Fruit fly (Drosophila melanogaster) whole organism, embryonic: ENCODE measurements around the gene Ppcs.
A peak's percentile ranks its signal among the peaks of the same experiment; 100 is the strongest.

ENCODE experiments used
- CG10147 ChIP-seq: fragments of 200-800 bp; sonication (Bioruptor generic); optimal IDR thresholded peaks from 2 replicates; lab custom pipeline; 2019; ENCODE audit warnings: missing biosample characterization, mild to moderate bottlenecking, missing genetic modification characterization, moderate library complexity
- CG10209 ChIP-seq: fragments of 200-800 bp; sonication (Bioruptor generic); optimal IDR thresholded peaks from 3 replicates; lab custom pipeline; 2017; ENCODE audit warnings: missing biosample characterization, mild to moderate bottlenecking, missing genetic modification characterization, missing genetic modification reagents
- CG10267 ChIP-seq: fragments of 200-800 bp; sonication (Bioruptor generic); optimal IDR thresholded peaks from 2 replicates; lab custom pipeline; 2018; ENCODE audit warnings: missing biosample characterization, mild to moderate bottlenecking, missing genetic modification characterization, moderate library complexity
- CG11695 ChIP-seq: fragments of 200-800 bp; sonication (Bioruptor generic); IDR thresholded peaks from 3 replicates; pipeline ENCODE4 v1.3.6; 2022; ENCODE audit warnings: missing biosample characterization, missing genetic modification characterization
- CG11696 ChIP-seq: fragments of 200-800 bp; sonication (Bioruptor generic); IDR thresholded peaks from 2 replicates; pipeline ENCODE4 v1.3.6; 2022; ENCODE audit warnings: missing biosample characterization, missing genetic modification characterization
- CG12942 ChIP-seq: fragments of 200-800 bp; sonication (Bioruptor generic); optimal IDR thresholded peaks from 3 replicates; lab custom pipeline; 2016; ENCODE audit warnings: missing biosample characterization, missing genetic modification characterization
- CG13424 ChIP-seq: fragments of 200-800 bp; sonication (Bioruptor generic); optimal IDR thresholded peaks from 2 replicates; lab custom pipeline; 2019; ENCODE audit warnings: missing biosample characterization, mild to moderate bottlenecking, missing genetic modification characterization, moderate library complexity
- CG14860 ChIP-seq: fragments of 200-800 bp; sonication (Bioruptor generic); IDR thresholded peaks from 3 replicates; pipeline ENCODE4 v1.3.6; 2022; ENCODE audit warnings: missing biosample characterization, missing genetic modification characterization; ENCODE audit not compliant: partially characterized antibody
- CG16779 ChIP-seq: fragments of 200-800 bp; sonication (Bioruptor generic); IDR thresholded peaks from 2 replicates; pipeline ENCODE4 v1.3.6; 2022; ENCODE audit warnings: missing biosample characterization, missing genetic modification characterization
- CG17912 ChIP-seq: fragments of 200-800 bp; sonication (Bioruptor generic); optimal IDR thresholded peaks from 2 replicates; lab custom pipeline; 2018; ENCODE audit warnings: missing biosample characterization, mild to moderate bottlenecking, missing genetic modification characterization
- CG18011 ChIP-seq: fragments of 200-800 bp; sonication (Bioruptor generic); optimal IDR thresholded peaks from 2 replicates; lab custom pipeline; 2017; ENCODE audit warnings: missing biosample characterization, missing genetic modification characterization, mild to moderate bottlenecking, moderate library complexity, missing genotype
- CG32532 ChIP-seq: fragments of 200-800 bp; sonication (Bioruptor generic); IDR thresholded peaks from 2 replicates; pipeline ENCODE4 v1.3.6; 2022; ENCODE audit warnings: missing biosample characterization, missing genetic modification characterization
- CG3995 ChIP-seq: fragments of 200-800 bp; sonication (Bioruptor generic); optimal IDR thresholded peaks from 3 replicates; lab custom pipeline; 2016; ENCODE audit warnings: missing biosample characterization, missing genetic modification characterization
- CG6791 ChIP-seq: fragments of 200-800 bp; sonication (Bioruptor generic); IDR thresholded peaks from 3 replicates; pipeline ENCODE4 v1.3.6; 2022; ENCODE audit warnings: missing biosample characterization, missing genetic modification characterization; ENCODE audit not compliant: partially characterized antibody
- CG7839 ChIP-seq: fragments of 200-800 bp; sonication (Bioruptor generic); optimal IDR thresholded peaks from 3 replicates; lab custom pipeline; 2018; ENCODE audit warnings: missing biosample characterization, mild to moderate bottlenecking, missing genetic modification characterization, moderate library complexity
- CG8089 ChIP-seq: fragments of 200-800 bp; sonication (Bioruptor generic); optimal IDR thresholded peaks from 3 replicates; lab custom pipeline; 2016; ENCODE audit warnings: missing biosample characterization, missing genetic modification characterization
- CG8388 ChIP-seq: fragments of 200-800 bp; sonication (Bioruptor generic); optimal IDR thresholded peaks from 2 replicates; lab custom pipeline; 2019; ENCODE audit warnings: missing biosample characterization, mild to moderate bottlenecking, missing genetic modification characterization, moderate library complexity
- CG9817 ChIP-seq: fragments of 200-800 bp; sonication (Bioruptor generic); optimal IDR thresholded peaks from 2 replicates; lab custom pipeline; 2018; ENCODE audit warnings: missing biosample characterization, mild to moderate bottlenecking, missing genetic modification characterization, moderate library complexity
- CG9932 ChIP-seq: fragments of 200-800 bp; sonication (Bioruptor generic); IDR thresholded peaks from 2 replicates; pipeline ENCODE4 v1.3.6; 2022; ENCODE audit warnings: missing biosample characterization, missing genetic modification characterization
- Dp ChIP-seq: fragments of 200-800 bp; sonication (Bioruptor generic); optimal IDR thresholded peaks from 2 replicates; lab custom pipeline; 2018; ENCODE audit warnings: missing biosample characterization, mild to moderate bottlenecking, missing genetic modification characterization, moderate library complexity
- Eip74EF ChIP-seq, 2 experiments: fragments of 200-800 bp in 1 of 2; fragments of >200 bp in 1 of 2; sonication (Bioruptor generic) in 1 of 2; optimal IDR thresholded peaks; 2 replicates each; lab custom pipeline; 2017 to 2019; ENCODE audit warnings: missing biosample characterization in 2 of 2, missing genetic modification characterization in 2 of 2, mild to moderate bottlenecking in 1 of 2, moderate library complexity in 1 of 2
- Fer2 ChIP-seq: fragments of 200-800 bp; sonication (Bioruptor generic); optimal IDR thresholded peaks from 2 replicates; lab custom pipeline; 2018; ENCODE audit warnings: missing biosample characterization, mild to moderate bottlenecking, missing genetic modification characterization, moderate library complexity
- Mes4 ChIP-seq: fragments of 200-800 bp; sonication (Bioruptor generic); optimal IDR thresholded peaks from 2 replicates; lab custom pipeline; 2016; ENCODE audit warnings: missing biosample characterization, missing genetic modification characterization
- NC2α ChIP-seq: fragments of 200-800 bp; sonication (Bioruptor generic); optimal IDR thresholded peaks from 2 replicates; lab custom pipeline; 2016; ENCODE audit warnings: missing biosample characterization, missing genetic modification characterization
- Pdp1 ChIP-seq, 2 experiments: fragments of 200-800 bp; sonication (Bioruptor generic); optimal IDR thresholded peaks; 3 replicates each; lab custom pipeline; 2016; ENCODE audit warnings: missing biosample characterization in 2 of 2, missing genetic modification characterization in 2 of 2, mild to moderate bottlenecking in 1 of 2, moderate library complexity in 1 of 2
- Scr ChIP-seq: fragments of 200-800 bp; sonication (Bioruptor generic); IDR thresholded peaks from 2 replicates; pipeline ENCODE4 v1.3.6; 2022; ENCODE audit warnings: missing biosample characterization, missing genetic modification characterization; ENCODE audit not compliant: partially characterized antibody
- Sry-δ ChIP-seq: fragments of 200-800 bp; sonication (Bioruptor generic); optimal IDR thresholded peaks from 2 replicates; lab custom pipeline; 2016; ENCODE audit warnings: missing biosample characterization, missing genetic modification characterization
- Xbp1 ChIP-seq: fragments of 200-800 bp; sonication (Bioruptor generic); optimal IDR thresholded peaks from 3 replicates; lab custom pipeline; 2016; ENCODE audit warnings: missing biosample characterization, mild to moderate bottlenecking, missing genetic modification characterization
- bcd ChIP-seq: fragments of 200-800 bp; sonication (Bioruptor generic); optimal IDR thresholded peaks from 2 replicates; lab custom pipeline; 2017; ENCODE audit warnings: missing biosample characterization, mild to moderate bottlenecking, missing genetic modification characterization
- caup ChIP-seq: fragments of 200-800 bp; sonication (Bioruptor generic); optimal IDR thresholded peaks from 3 replicates; lab custom pipeline; 2017; ENCODE audit warnings: missing biosample characterization, mild to moderate bottlenecking, missing genetic modification characterization, moderate library complexity; ENCODE audit not compliant: severe bottlenecking
- ci ChIP-seq: fragments of 200-800 bp; sonication (Bioruptor generic); IDR thresholded peaks from 3 replicates; pipeline ENCODE4 v1.3.6; 2022; ENCODE audit warnings: missing biosample characterization, missing genetic modification characterization
- emc ChIP-seq: fragments of 200-800 bp; sonication (Bioruptor generic); optimal IDR thresholded peaks from 2 replicates; lab custom pipeline; 2016; ENCODE audit warnings: missing biosample characterization, missing genetic modification characterization
- eve ChIP-seq, 2 experiments: fragments of >200 bp; optimal IDR thresholded peaks; 2 replicates each; lab custom pipeline; 2017; ENCODE audit warnings: missing biosample characterization in 2 of 2, missing genetic modification characterization in 2 of 2
- her ChIP-seq: fragments of 200-800 bp; sonication (Bioruptor generic); optimal IDR thresholded peaks from 2 replicates; lab custom pipeline; 2016; ENCODE audit warnings: missing biosample characterization, missing genetic modification characterization
- kni ChIP-seq: fragments of 200-800 bp; sonication (Bioruptor generic); optimal IDR thresholded peaks from 3 replicates; lab custom pipeline; 2017; ENCODE audit warnings: mild to moderate bottlenecking, missing biosample characterization, missing genetic modification reagents, missing genetic modification characterization
- lilli ChIP-seq: fragments of 200-800 bp; sonication (Bioruptor generic); optimal IDR thresholded peaks from 3 replicates; lab custom pipeline; 2016; ENCODE audit warnings: missing biosample characterization, missing genetic modification characterization
- phol ChIP-seq: fragments of 200-800 bp; sonication (Bioruptor generic); optimal IDR thresholded peaks from 3 replicates; lab custom pipeline; 2018; ENCODE audit warnings: missing biosample characterization, mild to moderate bottlenecking, missing genetic modification characterization, moderate library complexity
- row ChIP-seq: fragments of 200-800 bp; sonication (Bioruptor generic); IDR thresholded peaks from 3 replicates; pipeline ENCODE4 v1.3.6; 2022; ENCODE audit warnings: missing biosample characterization, missing genetic modification characterization
- shn ChIP-seq: fragments of 200-800 bp; sonication (Bioruptor generic); optimal IDR thresholded peaks from 3 replicates; lab custom pipeline; 2016; ENCODE audit warnings: missing biosample characterization, missing genetic modification characterization
- slbo ChIP-seq: fragments of 200-800 bp; sonication (Bioruptor generic); IDR thresholded peaks from 2 replicates; pipeline ENCODE4 v1.3.6; 2022; ENCODE audit warnings: missing biosample characterization, missing genetic modification characterization
- sna ChIP-seq: fragments of 200-800 bp; sonication (Bioruptor generic); IDR thresholded peaks from 2 replicates; pipeline ENCODE4 v1.3.6; 2022; ENCODE audit warnings: missing biosample characterization, missing genetic modification characterization; ENCODE audit not compliant: partially characterized antibody
- so ChIP-seq: fragments of 200-800 bp; sonication (Bioruptor generic); IDR thresholded peaks from 3 replicates; pipeline ENCODE4 v1.3.6; 2022; ENCODE audit warnings: missing biosample characterization, missing genetic modification characterization
- sr ChIP-seq: fragments of 200-800 bp; sonication (Bioruptor generic); IDR thresholded peaks from 3 replicates; pipeline ENCODE4 v1.3.6; 2022; ENCODE audit warnings: missing biosample characterization, missing genetic modification characterization
- stc ChIP-seq: fragments of 200-800 bp; sonication (Bioruptor generic); IDR thresholded peaks from 2 replicates; pipeline ENCODE4 v1.3.6; 2022; ENCODE audit warnings: missing biosample characterization, missing genetic modification characterization
- trem ChIP-seq: fragments of 200-800 bp; optimal IDR thresholded peaks from 3 replicates; lab custom pipeline; 2019; ENCODE audit warnings: missing biosample characterization, mild to moderate bottlenecking, missing genetic modification characterization, moderate library complexity
- tup ChIP-seq: fragments of 200-800 bp; sonication (Bioruptor generic); optimal IDR thresholded peaks from 2 replicates; lab custom pipeline; 2016; ENCODE audit warnings: missing biosample characterization, mild to moderate bottlenecking, missing genetic modification characterization, moderate library complexity
- unc-4 ChIP-seq: fragments of 200-800 bp; sonication (Bioruptor generic); IDR thresholded peaks from 2 replicates; pipeline ENCODE4 v1.3.6; 2022; ENCODE audit warnings: missing biosample characterization, missing genetic modification characterization; ENCODE audit not compliant: partially characterized antibody
- unpg ChIP-seq: fragments of 200-800 bp; sonication (Bioruptor generic); optimal IDR thresholded peaks from 3 replicates; lab custom pipeline; 2018; ENCODE audit warnings: missing biosample characterization, mild to moderate bottlenecking, missing genetic modification characterization, moderate library complexity

Ppcs gene

DNA sequence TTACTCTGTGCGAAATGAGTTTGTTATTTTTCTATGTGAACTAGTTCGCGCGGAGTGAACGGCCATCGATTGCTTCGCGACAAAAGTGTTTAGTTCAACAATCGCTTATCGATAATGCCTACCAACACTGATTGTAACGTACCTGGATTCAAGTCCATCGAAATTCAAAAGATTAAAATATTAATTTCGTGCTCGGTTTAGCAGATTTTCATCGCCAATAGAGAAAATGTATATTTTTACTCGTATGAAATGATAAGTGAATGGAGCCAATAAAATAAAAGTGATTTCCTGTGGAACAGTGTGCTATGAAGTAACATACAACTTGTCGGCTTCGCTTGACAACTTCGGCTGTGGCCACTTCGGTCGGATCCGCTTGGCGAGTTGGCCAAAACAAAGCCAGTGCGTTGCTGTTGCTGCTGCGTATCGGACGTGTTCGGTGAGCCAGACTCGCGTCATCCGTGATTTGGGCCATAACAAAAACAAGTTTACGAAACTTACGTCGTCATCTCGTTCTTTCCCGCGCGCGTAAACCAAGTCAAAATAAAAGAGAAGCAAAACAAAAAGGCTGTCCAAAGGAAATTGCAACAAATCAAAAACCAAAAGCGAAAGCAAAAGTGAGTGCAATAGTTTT, 32.7 kb upstream of the Ppcs start, which contains the start of the genes CG5555 and myd (continued):
- TF ChIP-seq CG7839 (tag; lab: Kevin White, UChicago) (peak; percentile 59), CG12942 (GFP tag; lab: Kevin White, UChicago) (no peak), unpg (peak; percentile 46), sna (GFP tag; lab: Robert Waterston, UW) (peak; percentile 82), CG9932 (GFP tag; lab: Robert Waterston, UW) (peak; percentile 74), Xbp1 (GFP tag; lab: Kevin White, UChicago) (peak; percentile 38), CG6791 (GFP tag; lab: Robert Waterston, UW) (peak; percentile 86), CG10209 (GFP tag; lab: Kevin White, UChicago) (peak; percentile 8), row (GFP tag; lab: Robert Waterston, UW) (peak; percentile 47; the same call in 1 of the 3 replicates), Dp (GFP tag; lab: Kevin White, UChicago) (peak; percentile 80), CG17912 (GFP tag; lab: Kevin White, UChicago) (no peak), NC2α (GFP tag; lab: Kevin White, UChicago) (no peak), CG14860 (peak; percentile 75), sr (no peak), Fer2 (no peak), CG11695 (GFP tag; lab: Robert Waterston, UW) (peak; percentile 46; the same call in 1 of the 3 replicates), Sry-δ (peak; percentile 53), lilli (peak; percentile 64), shn (GFP tag; lab: Kevin White, UChicago) (peak; percentile 13), CG18011 (GFP tag; lab: Kevin White, UChicago) (peak; percentile 24), phol (tag; lab: Kevin White, UChicago) (peak; percentile 35), CG8388 (GFP tag; lab: Kevin White, UChicago) (no peak), CG16779 (GFP tag; lab: Robert Waterston, UW) (no peak), CG10147 (GFP tag; lab: Kevin White, UChicago) (peak; percentile 0), eve (GFP tag; optimal IDR thresholded peaks at IDR 0.05; lab: Kevin White, UChicago) (peak in 1 of 2 experiments; percentile 85), tup (GFP tag; lab: Kevin White, UChicago) (no peak), caup (GFP tag; lab: Kevin White, UChicago) (peak; percentile 26), Mes4 (no peak), CG9817 (tag; lab: Kevin White, UChicago) (peak; percentile 0), so (GFP tag; lab: Robert Waterston, UW) (0 out of 3 replicates have a peak, but pooled peaks have one; percentile 13), CG11696 (GFP tag; lab: Robert Waterston, UW) (0 out of 2 replicates have a peak, but pooled peaks have one; percentile 31), trem (tag; lab: Kevin White, UChicago) (peak; percentile 36), slbo (GFP tag; lab: Robert Waterston, UW) (peak; percentile 51; the same call in 1 of the 2 replicates), CG13424 (tag; lab: Kevin White, UChicago) (peak; percentile 34), emc (GFP tag; lab: Kevin White, UChicago) (no peak), Eip74EF (GFP tag; optimal IDR thresholded peaks at IDR 0.05; lab: Kevin White, UChicago) (peak in 1 of 2 experiments; percentile 5), CG10267 (tag; lab: Kevin White, UChicago) (peak; percentile 95), CG8089 (no peak), Pdp1 (GFP tag; optimal IDR thresholded peaks at IDR 0.05; lab: Kevin White, UChicago) (peak; percentile 11 to 66), bcd (GFP tag; lab: Kevin White, UChicago) (no peak), stc (GFP tag; lab: Robert Waterston, UW) (peak; percentile 53; the same call in 1 of the 2 replicates), ci (peak; percentile 59; the same call in 1 of the 3 replicates), CG32532 (GFP tag; lab: Robert Waterston, UW) (peak; percentile 70), her (GFP tag; lab: Kevin White, UChicago) (peak; percentile 25), CG3995 (GFP tag; lab: Kevin White, UChicago) (peak; percentile 87), unc-4 (GFP tag; lab: Robert Waterston, UW) (peak; percentile 71), kni (peak; percentile 3), Scr (peak; percentile 77)
